Fruit fly (Drosophila melanogaster) whole organism, adult: Measurements from ENCODE around the gene jhamt.
A peak's percentile ranks its signal among the peaks of the same experiment; 100 is the strongest.

Experiments
- CG11617 ChIP-seq: fragments of 200-800 bp; sonication (Bioruptor generic); optimal IDR thresholded peaks from 2 replicates; lab custom pipeline; 2017; ENCODE audit warnings: mild to moderate bottlenecking, missing biosample characterization, missing genetic modification reagents, missing genetic modification characterization
- CG12768 ChIP-seq: fragments of 200-800 bp; sonication (Bioruptor generic); optimal IDR thresholded peaks from 2 replicates; lab custom pipeline; 2017; ENCODE audit warnings: missing biosample characterization, missing genetic modification characterization, mild to moderate bottlenecking, moderate library complexity, missing genetic modification reagents
- CG14711 ChIP-seq: fragments of 200-800 bp; sonication (Bioruptor generic); optimal IDR thresholded peaks from 2 replicates; lab custom pipeline; 2018; ENCODE audit warnings: missing biosample characterization, mild to moderate bottlenecking, missing genetic modification characterization, moderate library complexity
- CG5204 ChIP-seq: fragments of 200-800 bp; sonication (Bioruptor generic); optimal IDR thresholded peaks from 2 replicates; lab custom pipeline; 2016; ENCODE audit warnings: missing biosample characterization, missing genetic modification characterization
- CG7101 ChIP-seq: fragments of 200-800 bp; sonication (Bioruptor generic); optimal IDR thresholded peaks from 2 replicates; lab custom pipeline; 2018; ENCODE audit warnings: missing biosample characterization, mild to moderate bottlenecking, missing genetic modification characterization, moderate library complexity
- Crg-1 ChIP-seq: fragments of 200-800 bp; sonication (Bioruptor generic); optimal IDR thresholded peaks from 2 replicates; lab custom pipeline; 2016; ENCODE audit warnings: missing biosample characterization, missing genetic modification characterization
- Hr96 ChIP-seq: fragments of 200-800 bp; sonication (Bioruptor generic); optimal IDR thresholded peaks from 2 replicates; lab custom pipeline; 2016; ENCODE audit warnings: missing biosample characterization, missing genetic modification characterization
- Mnt ChIP-seq: fragments of 200-800 bp; sonication (Bioruptor generic); optimal IDR thresholded peaks from 2 replicates; lab custom pipeline; 2016; ENCODE audit warnings: missing biosample characterization, mild to moderate bottlenecking, missing genetic modification characterization
- cic ChIP-seq: fragments of 200-800 bp; sonication (Bioruptor generic); optimal IDR thresholded peaks from 2 replicates; lab custom pipeline; 2017; ENCODE audit warnings: missing biosample characterization, mild to moderate bottlenecking, missing genetic modification characterization, moderate library complexity
- cnc ChIP-seq, 2 experiments: fragments of >200 bp; optimal IDR thresholded peaks; 2 replicates each; lab custom pipeline; 2017
- kay ChIP-seq: fragments of 200-800 bp; sonication (Bioruptor generic); peaks from one replicate; lab custom pipeline; 2016; ENCODE audit warnings: missing biosample characterization, missing genetic modification characterization, borderline replicate concordance
- ovo ChIP-seq: fragments of 200-800 bp; sonication (Bioruptor generic); optimal IDR thresholded peaks from 2 replicates; lab custom pipeline; 2016; ENCODE audit warnings: missing biosample characterization, missing genetic modification characterization
- tj ChIP-seq: fragments of 200-800 bp; sonication (Bioruptor generic); optimal IDR thresholded peaks from 3 replicates; lab custom pipeline; 2017; ENCODE audit warnings: missing biosample characterization, mild to moderate bottlenecking, missing genetic modification characterization, moderate library complexity

dm6 chr2L:16324833-16325232 lies 40.9 kb upstream of the jhamt start:
- TF ChIP-seq Mnt (GFP tag; lab: Kevin White, UChicago) (peak; percentile 23), CG11617 (no peak), Crg-1 (GFP tag; lab: Kevin White, UChicago) (peak; percentile 38), CG14711 (tag; lab: Kevin White, UChicago) (no peak), Hr96 (GFP tag; lab: Kevin White, UChicago) (peak; percentile 22), tj (GFP tag; lab: Kevin White, UChicago) (peak; percentile 83), CG5204 (GFP tag; lab: Kevin White, UChicago) (no peak), kay (GFP tag; lab: Kevin White, UChicago) (no peak), cnc (optimal IDR thresholded peaks at IDR 0.05; lab: Kevin White, UChicago) (no peak), CG7101 (no peak), ovo (GFP tag; lab: Kevin White, UChicago) (peak; percentile 86), CG12768 (peak; percentile 72), cic (GFP tag; lab: Kevin White, UChicago) (peak; percentile 30)
